Worm (Caenorhabditis elegans): ENCODE measurements around the gene fbxa-36.

fbxa-36 gene

ce11 chrIII:1293135-1293534 lies at the start of gene fbxa-36:
Gene fbxa-36 (minus strand): TSS chrIII:1293235.
- no peak for TF ChIP-seq lin-39 (tag; optimal IDR thresholded peaks at IDR 0.05)
- TF ChIP-seq nhr-28 (tag; optimal IDR thresholded peaks at IDR 0.05): no peak
- TF ChIP-seq nhr-43 (tag; optimal IDR thresholded peaks at IDR 0.05; ENCODE audit: poor library complexity, severe bottlenecking): no peak
- no peak for TF ChIP-seq lin-15B (tag; optimal IDR thresholded peaks at IDR 0.05)
- no peak for TF ChIP-seq fos-1 (tag; optimal IDR thresholded peaks at IDR 0.05)
- no peak for TF ChIP-seq ceh-9 (tag; optimal IDR thresholded peaks at IDR 0.05)
- no peak for TF ChIP-seq hmg-11 (tag; optimal IDR thresholded peaks at IDR 0.05)
- TF ChIP-seq daf-12 (tag; optimal IDR thresholded peaks at IDR 0.05): no peak
- TF ChIP-seq mdl-1 (tag; optimal IDR thresholded peaks at IDR 0.05): no peak

DNA sequence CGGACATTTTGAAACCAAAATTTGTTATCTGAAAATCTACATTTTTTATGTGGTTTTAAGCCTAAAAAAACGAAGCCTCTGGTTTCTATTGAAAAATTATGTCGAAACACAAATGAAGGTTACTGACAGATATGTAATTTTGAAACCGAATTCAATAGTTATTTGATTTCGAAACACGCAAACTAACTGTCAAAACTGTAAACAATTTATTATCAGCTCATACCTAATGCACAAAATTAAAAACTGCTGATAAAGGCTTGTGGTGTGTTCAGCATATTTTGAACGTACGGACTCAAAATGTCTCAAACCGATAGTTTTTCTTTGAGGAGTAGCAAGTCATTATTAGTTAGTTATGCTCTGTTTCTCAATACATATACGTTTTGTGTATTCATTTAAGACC lies 49.5 kb upstream of the fbxa-36 start, which contains the start of gene fbxa-26:
fbxa-26 (minus strand) TSS at position 35 of the 400 bp plus-strand sequence.
- TF ChIP-seq elt-2 (tag; optimal IDR thresholded peaks at IDR 0.05) (peak; percentile 67), pha-4 (tag; optimal IDR thresholded peaks at IDR 0.05) (peak; percentile 20), eor-1 (tag; optimal IDR thresholded peaks at IDR 0.05) (no peak)

- TF ChIP-seq ztf-4 (tag; optimal IDR thresholded peaks at IDR 0.05) (no peak), hmg-11 (tag; optimal IDR thresholded peaks at IDR 0.05) (no peak), snpc-4 (tag; optimal IDR thresholded peaks at IDR 0.05) (no peak), nhr-11 (tag; optimal IDR thresholded peaks at IDR 0.05) (no peak), ceh-16 (tag; optimal IDR thresholded peaks at IDR 0.05) (no peak), ZK546.5 (tag; optimal IDR thresholded peaks at IDR 0.05) (no peak), egl-27 (tag; optimal IDR thresholded peaks at IDR 0.05) (no peak)
Measured at ce11 chrIII:1340240-1340639, 47.2 kb upstream of the fbxa-36 start, which contains the start of gene fbxa-5. Gene fbxa-5 (minus strand): TSS chrIII:1340340.

- peak; percentile 68 for TF ChIP-seq elt-2 (tag; optimal IDR thresholded peaks at IDR 0.05)
- no peak for TF ChIP-seq tbx-2 (tag; optimal IDR thresholded peaks at IDR 0.05)
- TF ChIP-seq fkh-10 (GFP tag; optimal IDR thresholded peaks at IDR 0.05): no peak
- no peak for TF ChIP-seq fos-1 (tag; optimal IDR thresholded peaks at IDR 0.05)
- no peak for TF ChIP-seq aly-2 (tag; optimal IDR thresholded peaks at IDR 0.05)
Measured at ce11 chrIII:1331894-1332293, 38.9 kb upstream of the fbxa-36 start, which contains the start of gene Y82E9BL.19. Gene Y82E9BL.19 (plus strand): TSS chrIII:1332016.

DNA sequence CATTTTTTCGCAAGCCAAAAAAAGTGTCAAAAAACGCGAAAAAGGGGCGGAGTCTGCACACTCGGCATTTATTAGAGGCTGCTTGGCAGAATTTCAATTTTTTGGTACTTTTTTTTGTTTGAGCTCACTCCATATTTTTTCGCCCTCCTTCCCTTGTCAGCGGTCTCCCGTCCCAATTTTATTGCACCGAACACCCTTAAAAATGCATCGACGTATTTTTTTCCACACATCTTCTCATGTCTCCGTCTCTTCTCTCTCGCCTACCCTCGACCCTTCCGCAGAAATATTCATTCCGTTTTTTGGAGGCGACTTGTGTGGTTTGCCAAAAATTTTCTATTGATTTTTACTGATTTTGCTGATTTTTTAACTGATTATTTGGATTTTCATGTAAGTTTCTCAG lies 33.5 kb upstream of the fbxa-36 start, which contains the start of gene Y82E9BL.18:
Y82E9BL.18 (plus strand) TSS at position 301 of the 400 bp plus-strand sequence.
- no peak for TF ChIP-seq ceh-16 (tag; optimal IDR thresholded peaks at IDR 0.05)

DNA sequence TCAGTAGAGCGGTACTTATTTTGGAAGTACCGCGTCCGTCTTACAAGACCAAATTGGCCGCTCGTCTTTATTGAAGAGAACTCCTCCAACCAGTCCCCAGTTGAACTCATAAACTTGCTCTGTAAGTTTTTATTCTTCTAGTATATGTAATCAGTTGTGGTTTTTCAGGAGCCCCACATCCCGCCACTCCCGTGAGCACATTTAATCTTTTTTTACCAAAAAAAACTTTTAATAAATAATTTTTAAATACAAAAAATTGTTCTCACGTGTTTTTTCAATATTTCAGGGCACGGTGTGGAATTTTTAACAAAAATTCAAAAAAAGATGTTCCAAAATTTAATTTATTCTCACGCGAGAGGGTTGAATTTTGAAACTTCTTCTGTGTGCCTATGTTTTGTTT lies 31.5 kb upstream of the fbxa-36 start, which contains the start of gene fbxa-14:
fbxa-14 (minus strand) TSS at position 101 of the 400 bp plus-strand sequence.
- TF ChIP-seq pqm-1 (tag; optimal IDR thresholded peaks at IDR 0.05) (no peak), ceh-28 (tag; optimal IDR thresholded peaks at IDR 0.05) (no peak), aly-2 (tag; optimal IDR thresholded peaks at IDR 0.05) (no peak), elt-2 (tag; optimal IDR thresholded peaks at IDR 0.05) (no peak)

DNA sequence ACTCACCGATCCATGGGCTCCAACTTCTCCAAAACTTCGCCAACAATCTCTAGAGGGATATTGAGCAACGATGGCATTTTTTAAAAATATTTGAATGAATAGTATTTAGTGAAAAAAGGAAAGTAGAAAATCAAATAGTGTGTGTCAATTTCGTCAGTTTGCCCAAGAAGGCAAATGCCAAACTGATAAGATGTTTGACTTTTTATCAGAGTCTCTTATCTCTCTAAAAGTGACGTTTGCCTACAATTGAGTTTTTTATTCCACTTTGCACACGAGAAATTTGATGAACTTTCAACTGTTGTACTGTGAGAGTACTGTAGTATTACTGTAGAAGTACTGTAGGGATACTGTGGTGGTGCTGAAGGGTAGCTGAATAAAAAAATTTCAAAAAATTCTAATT lies 30.5 kb upstream of the fbxa-36 start:
- TF ChIP-seq fos-1 (tag; optimal IDR thresholded peaks at IDR 0.05) (no peak), ceh-16 (tag; optimal IDR thresholded peaks at IDR 0.05) (no peak), egl-5 (tag; optimal IDR thresholded peaks at IDR 0.05) (no peak), ztf-11 (tag; optimal IDR thresholded peaks at IDR 0.05) (no peak), pqm-1 (tag; optimal IDR thresholded peaks at IDR 0.05) (peak; percentile 81), elt-3 (tag; optimal IDR thresholded peaks at IDR 0.05) (no peak), elt-2 (tag; optimal IDR thresholded peaks at IDR 0.05) (peak; percentile 94), elt-1 (tag; optimal IDR thresholded peaks at IDR 0.05) (no peak), ZK546.5 (tag; optimal IDR thresholded peaks at IDR 0.05) (no peak), nhr-76 (tag; optimal IDR thresholded peaks at IDR 0.05) (no peak)

DNA sequence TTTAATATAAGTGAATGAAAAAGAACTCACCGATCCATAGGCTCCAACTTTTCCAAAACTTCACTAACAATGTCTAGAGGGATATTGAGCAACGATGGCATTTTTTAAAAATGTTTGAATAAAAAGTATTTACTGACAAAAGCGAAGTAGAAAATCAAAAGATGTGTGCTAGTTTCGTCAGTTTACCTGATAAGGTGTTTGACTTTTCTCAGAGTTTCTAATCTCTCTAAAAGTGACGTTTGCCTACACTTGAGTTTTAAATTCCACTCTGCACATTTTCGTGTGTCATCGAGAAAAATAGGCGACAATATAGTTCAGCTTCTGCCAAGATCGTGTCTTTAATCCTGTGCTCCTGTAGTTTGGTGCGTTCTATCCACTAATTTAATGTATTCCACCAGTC lies 28.5 kb upstream of the fbxa-36 start, which contains the start of gene fbxa-15:
fbxa-15 (minus strand) TSS at position 101 of the 400 bp plus-strand sequence.
- no peak for TF ChIP-seq tbx-2 (tag; optimal IDR thresholded peaks at IDR 0.05)
- peak; percentile 1 for TF ChIP-seq pqm-1 (tag; optimal IDR thresholded peaks at IDR 0.05)
- TF ChIP-seq elt-2 (tag; optimal IDR thresholded peaks at IDR 0.05): peak; percentile 9

Measured in whole organism, L3 larva.